Fruit fly (Drosophila melanogaster): Measurements from ENCODE around the gene CG34375.

CG34375 gene

dm6 chr3R:23028506-23028905 lies 18.1 kb upstream of the CG34375 start (continued):
- no peak for TF ChIP-seq CG1621 (tag; optimal IDR thresholded peaks at IDR 0.05)
- no peak for TF ChIP-seq svp (GFP tag)
- TF ChIP-seq CG6792 (GFP tag; optimal IDR thresholded peaks at IDR 0.05) = no peak
- no peak for TF ChIP-seq acj6 (GFP tag; optimal IDR thresholded peaks at IDR 0.05)
- TF ChIP-seq achi (GFP tag; optimal IDR thresholded peaks at IDR 0.05) = no peak

dm6 chr3R:23027428-23027813 lies 17.1 kb upstream of the CG34375 start:
- no peak for TF ChIP-seq CG7368 (GFP tag; optimal IDR thresholded peaks at IDR 0.05)
- no peak for TF ChIP-seq CG1621 (tag; optimal IDR thresholded peaks at IDR 0.05)
- peak; percentile 5 for TF ChIP-seq net (GFP tag; optimal IDR thresholded peaks at IDR 0.05)

- TF ChIP-seq Eip78C (GFP tag) (peak; percentile 46), Eip75B (GFP tag; optimal IDR thresholded peaks at IDR 0.05) (no peak), CG1621 (tag; optimal IDR thresholded peaks at IDR 0.05) (peak; percentile 86)
These were observed 16.5 kb upstream of the CG34375 start, which contains the start of gene lmd for dm6 chr3R:23026652-23027427. Gene lmd (minus strand): TSS chr3R:23026713.

dm6 chr3R:23013482-23013881 lies 3.1 kb upstream of the CG34375 start:
- peak; percentile 91 for TF ChIP-seq fkh (GFP tag; optimal IDR thresholded peaks at IDR 0.05)
- no peak for TF ChIP-seq acj6 (GFP tag; optimal IDR thresholded peaks at IDR 0.05)
- no peak for TF ChIP-seq svp (GFP tag)
- TF ChIP-seq CG31627 (GFP tag; optimal IDR thresholded peaks at IDR 0.05) = no peak
- peak; percentile 17 for TF ChIP-seq Eip78C (GFP tag)

dm6 chr3R:23012017-23012416 lies 1.7 kb upstream of the CG34375 start, which contains the start of gene CG6688:
Gene CG6688 (plus strand): TSS chr3R:23012412.
- TF ChIP-seq salr (GFP tag; optimal IDR thresholded peaks at IDR 0.05) (no peak), fkh (GFP tag; optimal IDR thresholded peaks at IDR 0.05) (peak; percentile 16), Smox (GFP tag; optimal IDR thresholded peaks at IDR 0.05) (no peak), Eip78C (GFP tag) (peak; percentile 4), Blimp-1 (GFP tag; optimal IDR thresholded peaks at IDR 0.05) (no peak), eg (GFP tag; IDR thresholded peaks at IDR 0.05) (no peak), spab (GFP tag; optimal IDR thresholded peaks at IDR 0.05) (no peak), Gug (GFP tag; IDR thresholded peaks at IDR 0.05) (no peak), CG11294 (GFP tag; IDR thresholded peaks at IDR 0.05) (no peak)

dm6 chr3R:23009480-23010115 lies 764 bp downstream of the CG34375 start:
- TF ChIP-seq Eip78C (GFP tag) (peak; percentile 56), Blimp-1 (GFP tag; optimal IDR thresholded peaks at IDR 0.05) (no peak), CG6792 (GFP tag; optimal IDR thresholded peaks at IDR 0.05) (no peak), Sox14 (GFP tag; optimal IDR thresholded peaks at IDR 0.05) (no peak), CG11762 (GFP tag; optimal IDR thresholded peaks at IDR 0.05; ENCODE audit: insufficient read depth) (no peak), Hr39 (GFP tag; optimal IDR thresholded peaks at IDR 0.05) (no peak), Hr38 (GFP tag; optimal IDR thresholded peaks at IDR 0.05) (no peak), vri (GFP tag; optimal IDR thresholded peaks at IDR 0.05) (no peak), CG8319 (GFP tag; optimal IDR thresholded peaks at IDR 0.05) (no peak), esn (GFP tag; optimal IDR thresholded peaks at IDR 0.05) (no peak), CG31627 (GFP tag; optimal IDR thresholded peaks at IDR 0.05) (no peak), Eip93F (GFP tag; optimal IDR thresholded peaks at IDR 0.05) (no peak), Ets96B (tag; optimal IDR thresholded peaks at IDR 0.05) (no peak), fd85E (GFP tag; optimal IDR thresholded peaks at IDR 0.05) (no peak), CG16779 (tag; optimal IDR thresholded peaks at IDR 0.05) (no peak), eg (GFP tag; IDR thresholded peaks at IDR 0.05) (peak; percentile 79), CG7368 (GFP tag; optimal IDR thresholded peaks at IDR 0.05) (no peak), acj6 (GFP tag; optimal IDR thresholded peaks at IDR 0.05) (no peak), CG6163 (GFP tag; IDR thresholded peaks at IDR 0.05) (peak; percentile 78), CG8119 (GFP tag; IDR thresholded peaks at IDR 0.05) (peak; percentile 82), spab (GFP tag; optimal IDR thresholded peaks at IDR 0.05) (no peak), CG32006 (GFP tag; optimal IDR thresholded peaks at IDR 0.05) (peak; percentile 57), net (GFP tag; optimal IDR thresholded peaks at IDR 0.05) (no peak), CG15336 (GFP tag; IDR thresholded peaks at IDR 0.05) (no peak; the same call in 1 of the 2 replicates), CG8632 (GFP tag; optimal IDR thresholded peaks at IDR 0.05) (no peak), CG6854 (GFP tag; optimal IDR thresholded peaks at IDR 0.05) (no peak), CG3919 (GFP tag; optimal IDR thresholded peaks at IDR 0.05) (no peak), CG3032 (tag; optimal IDR thresholded peaks at IDR 0.05) (no peak), dac (GFP tag; optimal IDR thresholded peaks at IDR 0.05) (no peak), CG11902 (GFP tag; optimal IDR thresholded peaks at IDR 0.05) (no peak)

Measured in whole organism, prepupa.